Fruit fly (Drosophila melanogaster): ENCODE measurements around the gene TwdlY.

The TwdlY gene

dm6 chrX:16749324-16749723 lies 14.6 kb downstream of the TwdlY start:
- no peak for TF ChIP-seq twi (tag; optimal IDR thresholded peaks at IDR 0.05)
- no peak for TF ChIP-seq slbo (GFP tag; IDR thresholded peaks at IDR 0.05)
- no peak for TF ChIP-seq CG15601 (tag; optimal IDR thresholded peaks at IDR 0.05)
- TF ChIP-seq Dip3 (GFP tag; optimal IDR thresholded peaks at IDR 0.05), result no peak
- peak; percentile 64 for TF ChIP-seq CG34376 (GFP tag; optimal IDR thresholded peaks at IDR 0.05)
- 0 out of 3 replicates have a peak, but pooled peaks have one; percentile 17 for TF ChIP-seq CG2199 (GFP tag; IDR thresholded peaks at IDR 0.05)
- no peak for TF ChIP-seq CG2116 (GFP tag; optimal IDR thresholded peaks at IDR 0.05)
- no peak for TF ChIP-seq sna (GFP tag; IDR thresholded peaks at IDR 0.05; ENCODE audit: partially characterized antibody)
- TF ChIP-seq Nf-YC (tag; optimal IDR thresholded peaks at IDR 0.05), result peak; percentile 46
- TF ChIP-seq CG7928 (GFP tag; optimal IDR thresholded peaks at IDR 0.05), result no peak
- TF ChIP-seq sug (tag; optimal IDR thresholded peaks at IDR 0.05), result peak; percentile 68
- TF ChIP-seq CG7271 (tag; optimal IDR thresholded peaks at IDR 0.05), result no peak
- peak; percentile 20 for TF ChIP-seq mirr (GFP tag; optimal IDR thresholded peaks at IDR 0.05)
- no peak for TF ChIP-seq sc (optimal IDR thresholded peaks at IDR 0.05)
- TF ChIP-seq sc (GFP tag; optimal IDR thresholded peaks at IDR 0.05), result no peak
- TF ChIP-seq crp (GFP tag; optimal IDR thresholded peaks at IDR 0.05), result no peak
- no peak for TF ChIP-seq CG6272 (GFP tag; IDR thresholded peaks at IDR 0.05)
- TF ChIP-seq GATAe (GFP tag; conservative IDR thresholded peaks at IDR 0.05), result no peak
- no peak for TF ChIP-seq CG8290 (GFP tag; optimal IDR thresholded peaks at IDR 0.05)
- TF ChIP-seq CG8290 (tag; optimal IDR thresholded peaks at IDR 0.05), result peak in 1 of 2 experiments; percentile 4
- peak; percentile 25 for TF ChIP-seq Vsx1 (GFP tag; optimal IDR thresholded peaks at IDR 0.05)
- TF ChIP-seq CG12104 (GFP tag; optimal IDR thresholded peaks at IDR 0.05), result no peak
- TF ChIP-seq exex (tag; optimal IDR thresholded peaks at IDR 0.05), result peak; percentile 80
- TF ChIP-seq sens-2 (GFP tag; IDR thresholded peaks at IDR 0.05), result no peak
- TF ChIP-seq crol (GFP tag; IDR thresholded peaks at IDR 0.05), result peak; percentile 51
- peak; percentile 3 for TF ChIP-seq lab (GFP tag; optimal IDR thresholded peaks at IDR 0.05)
- TF ChIP-seq CG15696 (tag; optimal IDR thresholded peaks at IDR 0.05), result no peak
- no peak for TF ChIP-seq CG7357 (GFP tag; IDR thresholded peaks at IDR 0.05)
- TF ChIP-seq CG9215 (GFP tag; IDR thresholded peaks at IDR 0.05), result no peak

DNA sequence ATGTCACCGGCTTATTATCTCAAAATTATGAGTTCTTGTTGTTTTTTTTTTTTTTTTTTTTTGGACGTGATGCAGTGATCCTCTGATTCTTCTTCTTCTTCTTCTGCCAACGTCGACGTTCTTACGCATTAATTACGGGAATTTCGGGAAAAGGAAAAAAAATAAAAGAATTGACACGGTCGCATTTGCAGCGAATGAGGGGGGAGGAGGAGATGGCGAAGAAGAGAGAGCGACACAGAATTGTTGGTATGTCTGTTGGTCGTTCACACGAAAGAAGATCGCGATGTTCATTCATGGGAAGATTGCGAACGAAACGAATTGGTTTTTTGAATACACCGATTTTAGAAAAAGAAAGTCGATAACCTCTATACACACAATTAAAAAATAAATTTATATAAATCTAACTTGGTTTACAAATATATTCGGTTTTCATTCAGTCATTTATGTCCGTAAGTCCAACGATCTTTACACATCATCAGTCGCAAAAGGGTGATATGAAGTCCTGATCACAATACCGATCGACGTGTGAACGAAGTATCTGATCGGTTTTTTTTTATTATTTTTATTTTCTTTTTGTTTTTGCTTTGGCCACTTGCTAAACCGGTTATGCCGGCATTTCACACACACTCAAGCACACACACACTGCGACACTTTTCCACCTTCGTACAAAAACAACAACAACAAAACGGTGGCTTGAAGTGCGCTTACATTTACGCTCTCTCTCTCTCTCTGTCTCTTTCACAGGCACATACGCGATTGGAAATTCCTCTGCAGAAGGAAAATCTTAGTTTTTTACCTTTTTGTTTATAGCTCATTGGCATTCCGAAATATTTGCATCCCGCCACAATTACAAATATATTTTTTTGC lies 16.2 kb downstream of the TwdlY start:
- no peak for TF ChIP-seq hbn (GFP tag; IDR thresholded peaks at IDR 0.05; ENCODE audit: partially characterized antibody)
- TF ChIP-seq ase (GFP tag; IDR thresholded peaks at IDR 0.05), result no peak
- TF ChIP-seq gsb (GFP tag; IDR thresholded peaks at IDR 0.05), result no peak
- peak; percentile 17 for TF ChIP-seq wek (GFP tag; optimal IDR thresholded peaks at IDR 0.05)
- TF ChIP-seq Vsx1 (GFP tag; optimal IDR thresholded peaks at IDR 0.05), result peak; percentile 62
- TF ChIP-seq CG3281 (GFP tag; optimal IDR thresholded peaks at IDR 0.05), result peak; percentile 69
- peak; percentile 45 for TF ChIP-seq CG2120 (GFP tag; optimal IDR thresholded peaks at IDR 0.05)
- TF ChIP-seq CG12659 (GFP tag; optimal IDR thresholded peaks at IDR 0.05), result peak; percentile 81
- peak; percentile 68 for TF ChIP-seq CG10543 (GFP tag; optimal IDR thresholded peaks at IDR 0.05)
- TF ChIP-seq kni (GFP tag; optimal IDR thresholded peaks at IDR 0.05), result peak; percentile 66
- no peak for TF ChIP-seq Side (GFP tag; optimal IDR thresholded peaks at IDR 0.05)
- peak; percentile 58 for TF ChIP-seq CG3407 (GFP tag; optimal IDR thresholded peaks at IDR 0.05)
- TF ChIP-seq MTF-1 (GFP tag; optimal IDR thresholded peaks at IDR 0.05; ENCODE audit: borderline replicate concordance), result peak; percentile 47
- no peak for TF ChIP-seq HLHmδ (GFP tag; optimal IDR thresholded peaks at IDR 0.05)
- no peak for TF ChIP-seq Rx (GFP tag; IDR thresholded peaks at IDR 0.05)
- no peak for TF ChIP-seq Mes4 (GFP tag; optimal IDR thresholded peaks at IDR 0.05)
- peak; percentile 77 for TF ChIP-seq gcm (GFP tag; optimal IDR thresholded peaks at IDR 0.05)
- TF ChIP-seq CG15479 (GFP tag; optimal IDR thresholded peaks at IDR 0.05), result peak; percentile 30
- TF ChIP-seq CG11560 (tag; IDR thresholded peaks at IDR 0.05), result no peak
- peak; percentile 2 for TF ChIP-seq CG7987 (GFP tag; optimal IDR thresholded peaks at IDR 0.05)
- TF ChIP-seq CG6689 (GFP tag; IDR thresholded peaks at IDR 0.05), result peak; percentile 75
- no peak for TF ChIP-seq her (GFP tag; optimal IDR thresholded peaks at IDR 0.05)

Measured in whole organism, embryonic.